Worm (Caenorhabditis elegans) whole organism, L1 larva: ENCODE measurements around the gene mtss-1.

Source experiments
- C04F5.9 ChIP-seq: sonication (generic microtip); optimal IDR thresholded peaks from 2 replicates; lab custom pipeline; 2016; ENCODE audit warnings: missing genetic modification characterization, missing compliant biosample characterization
- C16A3.4 ChIP-seq: fragments of 150-350 bp; optimal IDR thresholded peaks from 2 replicates; lab custom pipeline; 2014; ENCODE audit warnings: missing biosample characterization, missing genetic modification characterization
- C34B4.2 ChIP-seq: sonication (generic microtip); optimal IDR thresholded peaks from 2 replicates; lab custom pipeline; 2017; ENCODE audit warnings: mild to moderate bottlenecking, missing genetic modification characterization, missing compliant biosample characterization
- aha-1 ChIP-seq: fragments of 150-350 bp; optimal IDR thresholded peaks from 2 replicates; lab custom pipeline; 2014; ENCODE audit warnings: missing biosample characterization, missing genetic modification characterization
- ama-1 ChIP-seq: fragments of 150-350 bp; optimal IDR thresholded peaks from 2 replicates; lab custom pipeline; 2014
- blmp-1 ChIP-seq: fragments of 150-350 bp; optimal IDR thresholded peaks from 2 replicates; lab custom pipeline; 2014; ENCODE audit warnings: missing biosample characterization, missing genetic modification characterization
- ceh-8 ChIP-seq: fragments of 200-800 bp; sonication (Bioruptor generic); optimal IDR thresholded peaks from 2 replicates; lab custom pipeline; 2018; ENCODE audit warnings: mild to moderate bottlenecking, missing genetic modification characterization, moderate library complexity, missing compliant biosample characterization
- ceh-88 ChIP-seq: fragments of 200-800 bp; sonication (Bioruptor generic); IDR thresholded peaks from 2 replicates; pipeline ENCODE4 v1.3.6; 2022; ENCODE audit warnings: missing genetic modification characterization, missing compliant biosample characterization
- ceh-90 ChIP-seq: sonication (generic microtip); optimal IDR thresholded peaks from 2 replicates; lab custom pipeline; 2016; ENCODE audit warnings: missing genetic modification characterization, missing compliant biosample characterization
- ces-1 ChIP-seq: fragments of 150-350 bp; optimal IDR thresholded peaks from 2 replicates; lab custom pipeline; 2014; ENCODE audit warnings: missing biosample characterization, missing genetic modification reagents, missing genetic modification characterization
- efl-1 ChIP-seq, 4 experiments: fragments of 150-350 bp; optimal IDR thresholded peaks in 3 of 4; peaks in 1 of 4; 1 replicate in 1 of 4; 2 replicates in 3 of 4; lab custom pipeline; 2014; ENCODE audit warnings: missing biosample characterization in 2 of 4, missing genetic modification characterization in 2 of 4, missing genetic modification reagents in 2 of 4
- efl-3 ChIP-seq: fragments of 200-800 bp; sonication (Bioruptor generic); optimal IDR thresholded peaks from 2 replicates; lab custom pipeline; 2018; ENCODE audit warnings: mild to moderate bottlenecking, missing genetic modification characterization, missing compliant biosample characterization
- egl-13 ChIP-seq: sonication (generic microtip); optimal IDR thresholded peaks from 2 replicates; lab custom pipeline; 2016; ENCODE audit warnings: missing genotype, missing genetic modification reagents, missing genetic modification characterization, missing compliant biosample characterization
- egl-27 ChIP-seq, 2 experiments: fragments of 150-350 bp in 1 of 2; sonication (generic microtip); optimal IDR thresholded peaks; 3 replicates each; lab custom pipeline; 2017 to 2018; ENCODE audit warnings: missing biosample characterization in 2 of 2, missing genetic modification characterization in 2 of 2, missing genetic modification reagents in 2 of 2
- elt-2 ChIP-seq: sonication (generic microtip); optimal IDR thresholded peaks from 2 replicates; lab custom pipeline; 2016; ENCODE audit warnings: missing genetic modification characterization, mild to moderate bottlenecking, inconsistent platforms, missing compliant biosample characterization, missing genetic modification reagents
- elt-3 ChIP-seq, 6 experiments: fragments of 150-350 bp in 1 of 6; sonication (generic microtip); optimal IDR thresholded peaks; 2 replicates each; lab custom pipeline; 2017 to 2018; ENCODE audit warnings: missing biosample characterization in 6 of 6, missing genetic modification characterization in 6 of 6, inconsistent platforms in 1 of 6
- ets-5 ChIP-seq: fragments of 200-800 bp; sonication (Bioruptor generic); IDR thresholded peaks from 2 replicates; pipeline ENCODE4 v1.3.6; 2022; ENCODE audit warnings: missing genetic modification characterization, missing compliant biosample characterization
- fkh-10 ChIP-seq: sonication (generic microtip); optimal IDR thresholded peaks from 2 replicates; lab custom pipeline; 2017; ENCODE audit warnings: missing biosample characterization, missing genetic modification reagents, missing genetic modification characterization
- fkh-4 ChIP-seq: sonication (generic microtip); optimal IDR thresholded peaks from 2 replicates; lab custom pipeline; 2016; ENCODE audit warnings: missing compliant biosample characterization, missing genetic modification characterization, borderline replicate concordance
- fkh-8 ChIP-seq: sonication (generic microtip); optimal IDR thresholded peaks from 2 replicates; lab custom pipeline; 2016; ENCODE audit warnings: mild to moderate bottlenecking, missing genetic modification characterization, missing compliant biosample characterization
- grh-1 ChIP-seq: fragments of 200-800 bp; sonication (Bioruptor generic); IDR thresholded peaks from 2 replicates; pipeline ENCODE4 v1.3.6; 2022; ENCODE audit warnings: missing genetic modification reagents, missing genetic modification characterization, missing compliant biosample characterization
- hpl-2 ChIP-seq: fragments of 150-350 bp; optimal IDR thresholded peaks from 2 replicates; lab custom pipeline; 2014; ENCODE audit warnings: missing biosample characterization, missing genetic modification reagents, missing genetic modification characterization
- jun-1 ChIP-seq: fragments of 150-350 bp; optimal IDR thresholded peaks from 2 replicates; lab custom pipeline; 2014; ENCODE audit warnings: missing biosample characterization, missing genetic modification reagents, missing genetic modification characterization
- lin-14 ChIP-seq: fragments of 200-800 bp; sonication (Bioruptor generic); optimal IDR thresholded peaks from 2 replicates; lab custom pipeline; 2018; ENCODE audit warnings: mild to moderate bottlenecking, missing genetic modification characterization, moderate library complexity, missing compliant biosample characterization
- lin-15B ChIP-seq: fragments of 150-350 bp; sonication (generic microtip); optimal IDR thresholded peaks from 3 replicates; lab custom pipeline; 2014; ENCODE audit warnings: missing biosample characterization, missing genetic modification characterization
- lin-35 ChIP-seq, 2 experiments: fragments of 150-350 bp; optimal IDR thresholded peaks; 2 replicates each; lab custom pipeline; 2014; ENCODE audit warnings: missing biosample characterization in 2 of 2, missing genetic modification characterization in 2 of 2, missing genetic modification reagents in 2 of 2
- lin-39 ChIP-seq: fragments of 150-350 bp; optimal IDR thresholded peaks from 2 replicates; lab custom pipeline; 2014; ENCODE audit warnings: missing biosample characterization, missing genetic modification reagents, missing genetic modification characterization
- lir-3 ChIP-seq: sonication (generic microtip); optimal IDR thresholded peaks from 2 replicates; lab custom pipeline; 2016; ENCODE audit warnings: mild to moderate bottlenecking, missing genetic modification characterization, moderate library complexity, missing compliant biosample characterization; ENCODE audit not compliant: poor library complexity
- lsy-2 ChIP-seq, 2 experiments: fragments of 150-350 bp; optimal IDR thresholded peaks; 2 replicates each; lab custom pipeline; 2014; ENCODE audit warnings: missing biosample characterization in 2 of 2, missing genetic modification characterization in 2 of 2
- mdl-1 ChIP-seq, 2 experiments: fragments of 150-350 bp; optimal IDR thresholded peaks; 2 replicates each; lab custom pipeline; 2014 to 2017; ENCODE audit warnings: missing biosample characterization in 2 of 2, missing genetic modification characterization in 2 of 2, inconsistent platforms in 1 of 2
- mef-2 ChIP-seq: fragments of 150-350 bp; optimal IDR thresholded peaks from 2 replicates; lab custom pipeline; 2014; ENCODE audit warnings: missing biosample characterization, missing genetic modification characterization
- mep-1 ChIP-seq: fragments of 150-350 bp; optimal IDR thresholded peaks from 2 replicates; lab custom pipeline; 2014; ENCODE audit warnings: missing biosample characterization, missing genetic modification characterization
- nhr-11 ChIP-seq: fragments of 150-350 bp; optimal IDR thresholded peaks from 2 replicates; lab custom pipeline; 2014; ENCODE audit warnings: missing biosample characterization, missing genetic modification characterization
- nhr-12 ChIP-seq: sonication (generic microtip); optimal IDR thresholded peaks from 2 replicates; lab custom pipeline; 2017; ENCODE audit warnings: missing biosample characterization, missing genetic modification characterization
- nhr-19 ChIP-seq: fragments of 200-800 bp; sonication (Bioruptor generic); conservative IDR thresholded peaks from 2 replicates; pipeline ENCODE4 v1.3.6; 2022; ENCODE audit warnings: missing genetic modification characterization, missing compliant biosample characterization
- nhr-20 ChIP-seq: sonication (generic microtip); optimal IDR thresholded peaks from 2 replicates; lab custom pipeline; 2016; ENCODE audit warnings: mild to moderate bottlenecking, missing genetic modification characterization, missing compliant biosample characterization
- nhr-28 ChIP-seq: fragments of 150-350 bp; optimal IDR thresholded peaks from 2 replicates; lab custom pipeline; 2014; ENCODE audit warnings: missing biosample characterization, missing genetic modification characterization
- nhr-47 ChIP-seq: sonication (generic microtip); optimal IDR thresholded peaks from 2 replicates; lab custom pipeline; 2016; ENCODE audit warnings: mild to moderate bottlenecking, missing genetic modification characterization, moderate library complexity, missing compliant biosample characterization
- nhr-71 ChIP-seq: sonication (generic microtip); optimal IDR thresholded peaks from 2 replicates; lab custom pipeline; 2016; ENCODE audit warnings: mild to moderate bottlenecking, missing genetic modification characterization, moderate library complexity, missing compliant biosample characterization
- nhr-77 ChIP-seq: fragments of 150-350 bp; optimal IDR thresholded peaks from 2 replicates; lab custom pipeline; 2014; ENCODE audit warnings: missing biosample characterization, missing genetic modification characterization
- nhr-84 ChIP-seq: sonication (generic microtip); optimal IDR thresholded peaks from 2 replicates; lab custom pipeline; 2017; ENCODE audit warnings: missing biosample characterization, missing genetic modification characterization
- pag-3 ChIP-seq: sonication (generic microtip); optimal IDR thresholded peaks from 2 replicates; lab custom pipeline; 2017; ENCODE audit warnings: missing genetic modification characterization, mild to moderate bottlenecking, missing compliant biosample characterization, antibody characterized with exemption, borderline replicate concordance; ENCODE audit not compliant: insufficient read depth
- pax-3 ChIP-seq: fragments of 200-800 bp; sonication (Bioruptor generic); optimal IDR thresholded peaks from 2 replicates; lab custom pipeline; 2018; ENCODE audit warnings: mild to moderate bottlenecking, missing genetic modification characterization, moderate library complexity, missing compliant biosample characterization
- rnt-1 ChIP-seq: sonication (generic microtip); optimal IDR thresholded peaks from 2 replicates; lab custom pipeline; 2016; ENCODE audit warnings: mild to moderate bottlenecking, missing genetic modification characterization, moderate library complexity, missing compliant biosample characterization
- snpc-4 ChIP-seq: fragments of 150-350 bp; optimal IDR thresholded peaks from 2 replicates; lab custom pipeline; 2014; ENCODE audit warnings: missing biosample characterization, missing genetic modification characterization
- snu-23 ChIP-seq: sonication (generic microtip); optimal IDR thresholded peaks from 2 replicates; lab custom pipeline; 2016; ENCODE audit warnings: missing genetic modification characterization, missing compliant biosample characterization
- sox-4 ChIP-seq: sonication (generic microtip); optimal IDR thresholded peaks from 2 replicates; lab custom pipeline; 2016; ENCODE audit warnings: missing genetic modification characterization, missing compliant biosample characterization
- swsn-7 ChIP-seq: sonication (generic microtip); optimal IDR thresholded peaks from 2 replicates; lab custom pipeline; 2016; ENCODE audit warnings: missing genetic modification characterization, missing compliant biosample characterization
- tlp-1 ChIP-seq: fragments of 150-350 bp; optimal IDR thresholded peaks from 2 replicates; lab custom pipeline; 2014; ENCODE audit warnings: missing biosample characterization, missing genetic modification characterization
- unc-62 ChIP-seq: fragments of 150-350 bp; optimal IDR thresholded peaks from 2 replicates; lab custom pipeline; 2014; ENCODE audit warnings: missing biosample characterization, missing genetic modification reagents, missing genetic modification characterization
- vab-15 ChIP-seq: sonication (generic microtip); optimal IDR thresholded peaks from 2 replicates; lab custom pipeline; 2017; ENCODE audit warnings: missing genotype, mild to moderate bottlenecking, missing genetic modification characterization, missing compliant biosample characterization
- xbp-1 ChIP-seq: sonication (generic microtip); optimal IDR thresholded peaks from 2 replicates; lab custom pipeline; 2016; ENCODE audit warnings: missing genetic modification characterization, missing compliant biosample characterization
- ztf-4 ChIP-seq: fragments of 150-350 bp; optimal IDR thresholded peaks from 2 replicates; lab custom pipeline; 2014; ENCODE audit warnings: missing biosample characterization, missing genetic modification characterization

mtss-1 gene

ce11 chrIII:8794793-8795192 is 26.7 kb downstream of the mtss-1 start:
- TF ChIP-seq unc-62 (no peak), C34B4.2 (tag; lab: Kevin White, UChicago) (no peak), snpc-4 (tag; lab: Kevin White, UChicago) (peak; percentile 17), nhr-84 (no peak), lin-15B (tag; lab: Kevin White, UChicago) (no peak), sox-4 (tag; lab: Kevin White, UChicago) (no peak), ceh-88 (GFP tag; lab: Robert Waterston, UW) (peak; percentile 49; the same call in 1 of the 2 replicates), hpl-2 (GFP tag; lab: Kevin White, UChicago) (no peak), lsy-2 (tag; optimal IDR thresholded peaks at IDR 0.05; lab: Kevin White, UChicago) (peak; percentile 63 to 88), xbp-1 (tag; lab: Kevin White, UChicago) (peak; percentile 51), snu-23 (GFP tag; lab: Kevin White, UChicago) (peak; percentile 81), lin-35 (GFP tag; optimal IDR thresholded peaks at IDR 0.05; lab: Kevin White, UChicago) (peak; percentile 62 to 78), C16A3.4 (tag; lab: Kevin White, UChicago) (peak; percentile 41), efl-3 (GFP tag; lab: Kevin White, UChicago) (no peak), fkh-4 (tag; lab: Kevin White, UChicago) (no peak), mep-1 (tag; lab: Kevin White, UChicago) (peak; percentile 61), egl-27 (tag; optimal IDR thresholded peaks at IDR 0.05; lab: Kevin White, UChicago) (peak; percentile 30 to 56), egl-13 (tag; lab: Kevin White, UChicago) (no peak), pag-3 (tag; lab: Kevin White, UChicago) (no peak), tlp-1 (tag; lab: Kevin White, UChicago) (no peak), mef-2 (tag; lab: Kevin White, UChicago) (no peak), C04F5.9 (tag; lab: Kevin White, UChicago) (no peak), ceh-8 (peak; percentile 29), blmp-1 (tag; lab: Kevin White, UChicago) (peak; percentile 96), elt-3 (tag; optimal IDR thresholded peaks at IDR 0.05; lab: Kevin White, UChicago) (peak in 3 of 6 experiments; percentile 58 to 87 (median 72)), ztf-4 (peak; percentile 31), fkh-8 (tag; lab: Kevin White, UChicago) (no peak), ama-1 (lab: Kevin White, UChicago) (no peak), lin-14 (peak; percentile 95), nhr-77 (peak; percentile 81), nhr-28 (tag; lab: Kevin White, UChicago) (no peak), grh-1 (GFP tag; lab: Robert Waterston, UW) (peak; percentile 73), mdl-1 (tag; optimal IDR thresholded peaks at IDR 0.05; lab: Kevin White, UChicago) (peak in 1 of 2 experiments; percentile 90), ceh-90 (tag; lab: Kevin White, UChicago) (no peak), lin-39 (no peak), efl-1 (optimal IDR thresholded peaks at IDR 0.05; lab: Kevin White, UChicago) (peak; percentile 51 to 64), efl-1 (GFP tag; optimal IDR thresholded peaks at IDR 0.05 in 1 of 2; lab: Kevin White, UChicago) (peak in 1 of 2 experiments; percentile 3), nhr-47 (peak; percentile 51), jun-1 (tag; lab: Kevin White, UChicago) (peak; percentile 69), lir-3 (tag; lab: Kevin White, UChicago) (no peak), elt-2 (tag; lab: Kevin White, UChicago) (peak; percentile 30), nhr-20 (tag; lab: Kevin White, UChicago) (peak; percentile 87), vab-15 (tag; lab: Kevin White, UChicago) (no peak), ets-5 (GFP tag; lab: Robert Waterston, UW) (no peak), nhr-71 (tag; lab: Kevin White, UChicago) (peak; percentile 81), nhr-11 (no peak), nhr-19 (GFP tag; lab: Robert Waterston, UW) (peak; percentile 74), aha-1 (no peak), rnt-1 (tag; lab: Kevin White, UChicago) (peak; percentile 38), fkh-10 (GFP tag; lab: Kevin White, UChicago) (no peak), pax-3 (tag; lab: Kevin White, UChicago) (no peak), nhr-12 (no peak), swsn-7 (tag; lab: Kevin White, UChicago) (peak; percentile 71), ces-1 (no peak)
